Worm (Caenorhabditis elegans) whole organism, L3 larva: ENCODE results near the gene H01G02.1.

ENCODE experiments used
- ZK546.5 ChIP-seq: sonication (generic microtip); optimal IDR thresholded peaks from 2 replicates; lab custom pipeline; 2017; ENCODE audit warnings: missing biosample characterization, missing genetic modification characterization
- ama-1 ChIP-seq: fragments of 150-350 bp; optimal IDR thresholded peaks from 2 replicates; lab custom pipeline; 2018
- egl-27 ChIP-seq: sonication (generic microtip); optimal IDR thresholded peaks from 4 replicates; lab custom pipeline; 2017; ENCODE audit warnings: missing biosample characterization, missing genetic modification reagents, missing genetic modification characterization
- nfya-1 ChIP-seq: sonication (generic microtip); optimal IDR thresholded peaks from 2 replicates; lab custom pipeline; 2017; ENCODE audit warnings: missing genetic modification characterization, mild to moderate bottlenecking, missing compliant biosample characterization, antibody characterized with exemption, moderate library complexity; ENCODE audit not compliant: insufficient read depth
- pha-4 ChIP-seq: fragments of 150-350 bp; optimal IDR thresholded peaks from 2 replicates; lab custom pipeline; 2014; ENCODE audit warnings: missing biosample characterization, missing genetic modification reagents, missing genetic modification characterization
- pqm-1 ChIP-seq: fragments of 150-350 bp; optimal IDR thresholded peaks from 2 replicates; lab custom pipeline; 2017; ENCODE audit warnings: missing biosample characterization, missing genetic modification characterization, inconsistent platforms
- snpc-4 ChIP-seq: fragments of 150-350 bp; optimal IDR thresholded peaks from 2 replicates; lab custom pipeline; 2014; ENCODE audit warnings: missing biosample characterization, missing genetic modification characterization
- tbx-2 ChIP-seq: sonication (generic microtip); optimal IDR thresholded peaks from 2 replicates; lab custom pipeline; 2016; ENCODE audit warnings: mild to moderate bottlenecking, missing genetic modification characterization, missing compliant biosample characterization
- unc-62 ChIP-seq: fragments of 150-350 bp; sonication (generic microtip); optimal IDR thresholded peaks from 4 replicates; lab custom pipeline; 2014; ENCODE audit warnings: missing biosample characterization, missing genetic modification reagents, missing genetic modification characterization
- zag-1 ChIP-seq: fragments of 150-350 bp; optimal IDR thresholded peaks from 2 replicates; lab custom pipeline; 2014; ENCODE audit warnings: missing biosample characterization, missing genetic modification characterization

ce11 chrIV:11769769-11770168, 34.2 kb downstream of the H01G02.1 start:
- no peak for TF ChIP-seq snpc-4 (tag; lab: Kevin White, UChicago)
- TF ChIP-seq ama-1, result no peak
- no peak for TF ChIP-seq ZK546.5 (tag; lab: Kevin White, UChicago)
- TF ChIP-seq zag-1 (tag; lab: Kevin White, UChicago), result no peak
- TF ChIP-seq pqm-1, result peak; percentile 38
- TF ChIP-seq pha-4 (tag; lab: Kevin White, UChicago), result no peak
- TF ChIP-seq nfya-1 (tag; lab: Kevin White, UChicago), result no peak
- TF ChIP-seq egl-27 (tag; lab: Kevin White, UChicago), result no peak
- no peak for TF ChIP-seq tbx-2
- TF ChIP-seq unc-62, result no peak
